Worm (Caenorhabditis elegans): ENCODE measurements around the gene cri-2.

ce11 chrV:8213868-8214267, 12.3 kb downstream of the cri-2 start, which contains the start of gene K07C11.7:
- no peak for TF ChIP-seq pag-3 (tag; optimal IDR thresholded peaks at IDR 0.05; ENCODE audit: borderline replicate concordance)
- no peak for TF ChIP-seq fkh-6 (tag; optimal IDR thresholded peaks at IDR 0.05)
